Worm (Caenorhabditis elegans) whole organism, late embryonic: ENCODE data around the gene grk-2.

Source experiments
- C08G9.2 ChIP-seq: sonication (generic microtip); optimal IDR thresholded peaks from 2 replicates; lab custom pipeline; 2016; ENCODE audit warnings: mild to moderate bottlenecking, missing genetic modification characterization, moderate library complexity, missing compliant biosample characterization
- C38D4.7 ChIP-seq: fragments of 200-800 bp; sonication (Bioruptor generic); optimal IDR thresholded peaks from 2 replicates; lab custom pipeline; 2018; ENCODE audit warnings: mild to moderate bottlenecking, missing genetic modification characterization, moderate library complexity, missing compliant biosample characterization
- K02D7.2 ChIP-seq: sonication (generic microtip); optimal IDR thresholded peaks from 2 replicates; lab custom pipeline; 2017; ENCODE audit warnings: mild to moderate bottlenecking, missing genetic modification characterization, missing compliant biosample characterization
- T23F11.4 ChIP-seq: fragments of 200-800 bp; sonication (Bioruptor generic); optimal IDR thresholded peaks from 2 replicates; lab custom pipeline; 2018; ENCODE audit warnings: mild to moderate bottlenecking, missing genetic modification characterization, missing compliant biosample characterization
- ahr-1 ChIP-seq: sonication (generic microtip); optimal IDR thresholded peaks from 2 replicates; lab custom pipeline; 2016; ENCODE audit warnings: missing genetic modification characterization, missing compliant biosample characterization
- ceh-14 ChIP-seq: sonication (generic microtip); optimal IDR thresholded peaks from 2 replicates; lab custom pipeline; 2016; ENCODE audit warnings: missing genotype, missing genetic modification characterization, missing compliant biosample characterization
- ceh-18 ChIP-seq: sonication (generic microtip); optimal IDR thresholded peaks from 2 replicates; lab custom pipeline; 2016; ENCODE audit warnings: missing genetic modification characterization, missing compliant biosample characterization
- ceh-30 ChIP-seq: fragments of 150-350 bp; optimal IDR thresholded peaks from 2 replicates; lab custom pipeline; 2014; ENCODE audit warnings: missing biosample characterization, missing genetic modification characterization
- ceh-48 ChIP-seq: sonication (generic microtip); optimal IDR thresholded peaks from 2 replicates; lab custom pipeline; 2016; ENCODE audit warnings: missing genetic modification characterization, inconsistent platforms, missing compliant biosample characterization
- dmd-4 ChIP-seq: sonication (generic microtip); optimal IDR thresholded peaks from 2 replicates; lab custom pipeline; 2016; ENCODE audit warnings: borderline replicate concordance, missing genetic modification characterization, missing compliant biosample characterization
- eyg-1 ChIP-seq: sonication (generic microtip); optimal IDR thresholded peaks from 2 replicates; lab custom pipeline; 2016; ENCODE audit warnings: missing genotype, missing genetic modification characterization, missing compliant biosample characterization
- fax-1 ChIP-seq: sonication (generic microtip); optimal IDR thresholded peaks from 2 replicates; lab custom pipeline; 2016; ENCODE audit warnings: missing genotype, missing genetic modification characterization, missing compliant biosample characterization
- gmeb-2 ChIP-seq: sonication (generic microtip); optimal IDR thresholded peaks from 2 replicates; lab custom pipeline; 2016; ENCODE audit warnings: missing genetic modification characterization, inconsistent platforms, missing compliant biosample characterization
- hlh-30 ChIP-seq: sonication (generic microtip); optimal IDR thresholded peaks from 2 replicates; lab custom pipeline; 2017; ENCODE audit warnings: antibody characterized with exemption, missing genetic modification characterization, missing compliant biosample characterization; ENCODE audit not compliant: insufficient read depth
- hlh-6 ChIP-seq: sonication (generic microtip); optimal IDR thresholded peaks from 2 replicates; lab custom pipeline; 2016; ENCODE audit warnings: missing genotype, missing genetic modification characterization, missing compliant biosample characterization
- madf-2 ChIP-seq: sonication (generic microtip); optimal IDR thresholded peaks from 2 replicates; lab custom pipeline; 2017; ENCODE audit warnings: missing genetic modification characterization, missing compliant biosample characterization
- mec-3 ChIP-seq: sonication (generic microtip); optimal IDR thresholded peaks from 2 replicates; lab custom pipeline; 2016; ENCODE audit warnings: borderline replicate concordance, missing genetic modification characterization, missing compliant biosample characterization
- nfya-1 ChIP-seq: sonication (generic microtip); optimal IDR thresholded peaks from 2 replicates; lab custom pipeline; 2017; ENCODE audit warnings: missing genetic modification characterization, mild to moderate bottlenecking, missing compliant biosample characterization, antibody characterized with exemption, moderate library complexity
- nhr-11 ChIP-seq: fragments of 150-350 bp; optimal IDR thresholded peaks from 2 replicates; lab custom pipeline; 2014; ENCODE audit warnings: missing biosample characterization, missing genetic modification characterization
- nhr-232 ChIP-seq: sonication (generic microtip); optimal IDR thresholded peaks from 2 replicates; lab custom pipeline; 2016; ENCODE audit warnings: missing genetic modification characterization, missing compliant biosample characterization
- npax-4 ChIP-seq: sonication (generic microtip); optimal IDR thresholded peaks from 2 replicates; lab custom pipeline; 2016; ENCODE audit warnings: missing genetic modification characterization, missing compliant biosample characterization
- pag-3 ChIP-seq: sonication (generic microtip); optimal IDR thresholded peaks from 2 replicates; lab custom pipeline; 2016; ENCODE audit warnings: missing compliant biosample characterization, missing genetic modification characterization, borderline replicate concordance
- pax-1 ChIP-seq: fragments of 150-350 bp; optimal IDR thresholded peaks from 2 replicates; lab custom pipeline; 2014; ENCODE audit warnings: missing biosample characterization, missing genetic modification characterization
- pros-1 ChIP-seq: fragments of 150-350 bp; optimal IDR thresholded peaks from 2 replicates; lab custom pipeline; 2014; ENCODE audit warnings: missing biosample characterization, missing genetic modification reagents, missing genetic modification characterization
- ref-2 ChIP-seq: sonication (generic microtip); optimal IDR thresholded peaks from 2 replicates; lab custom pipeline; 2016; ENCODE audit warnings: missing genetic modification characterization, missing compliant biosample characterization
- rnt-1 ChIP-seq: sonication (generic microtip); optimal IDR thresholded peaks from 2 replicates; lab custom pipeline; 2016; ENCODE audit warnings: missing genetic modification characterization, missing compliant biosample characterization
- sdc-2 ChIP-seq: sonication (generic microtip); optimal IDR thresholded peaks from 2 replicates; lab custom pipeline; 2016; ENCODE audit warnings: missing genotype, missing genetic modification characterization, missing compliant biosample characterization
- syd-9 ChIP-seq: sonication (generic microtip); optimal IDR thresholded peaks from 2 replicates; lab custom pipeline; 2016; ENCODE audit warnings: mild to moderate bottlenecking, missing genetic modification characterization, moderate library complexity, missing compliant biosample characterization
- unc-86 ChIP-seq: sonication (generic microtip); optimal IDR thresholded peaks from 2 replicates; lab custom pipeline; 2016; ENCODE audit warnings: missing genetic modification characterization, missing compliant biosample characterization
- ztf-16 ChIP-seq: sonication (generic microtip); optimal IDR thresholded peaks from 2 replicates; lab custom pipeline; 2017; ENCODE audit warnings: missing genetic modification characterization, missing compliant biosample characterization

The grk-2 gene

DNA sequence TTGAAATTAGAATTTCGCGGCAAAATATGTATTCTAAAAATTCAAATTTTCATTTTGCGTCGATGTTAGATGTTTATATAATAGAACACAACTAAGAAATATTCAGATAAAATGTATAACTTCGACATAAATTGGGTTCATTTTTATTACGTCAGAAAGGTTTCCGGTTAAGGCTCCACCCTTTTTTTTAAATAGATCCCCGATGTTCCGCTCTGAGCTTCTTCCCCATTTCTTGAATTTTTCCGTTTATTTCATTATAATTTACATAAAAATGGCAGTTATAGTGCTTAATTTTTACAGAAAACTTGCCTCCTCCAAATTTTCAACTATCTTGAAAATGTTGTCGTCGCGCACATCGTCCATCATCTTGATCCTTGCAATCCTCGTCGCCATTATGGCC is 48.9 kb downstream of the grk-2 start, which contains the start of gene flp-24:
TSS of gene flp-24 (plus strand) at position 301 of the 400 bp plus-strand sequence.
- TF ChIP-seq hlh-6 (tag; lab: Kevin White, UChicago) (no peak), pros-1 (tag; lab: Kevin White, UChicago) (no peak), rnt-1 (tag; lab: Kevin White, UChicago) (no peak), gmeb-2 (tag; lab: Kevin White, UChicago) (no peak), npax-4 (tag; lab: Kevin White, UChicago) (no peak)

DNA sequence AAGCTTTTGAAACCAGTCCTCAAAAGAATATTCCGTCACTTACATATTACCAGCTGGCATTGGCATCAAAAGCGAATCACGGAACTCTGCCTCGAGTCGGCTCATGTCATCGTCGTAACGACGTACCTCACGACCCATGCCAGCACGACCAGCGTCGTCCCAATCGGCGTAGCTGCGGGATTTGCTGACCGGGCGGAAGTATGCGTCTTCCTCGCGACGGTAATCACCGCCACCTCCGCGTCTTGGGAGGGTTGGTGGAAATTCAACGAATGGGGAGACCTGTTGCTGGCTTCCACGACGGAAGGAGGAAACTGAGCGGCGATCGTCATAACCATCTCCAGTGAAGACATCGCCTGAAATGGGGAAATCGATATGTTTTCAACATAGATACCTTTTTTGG is 52.2 kb downstream of the grk-2 start:
- no peak for TF ChIP-seq ztf-16 (tag; lab: Kevin White, UChicago)
- no peak for TF ChIP-seq ref-2 (tag; lab: Kevin White, UChicago)
- no peak for TF ChIP-seq nhr-232 (tag; lab: Kevin White, UChicago)
- no peak for TF ChIP-seq ceh-14 (tag; lab: Kevin White, UChicago)
- TF ChIP-seq pax-1: no peak
- TF ChIP-seq gmeb-2 (tag; lab: Kevin White, UChicago): no peak
- TF ChIP-seq nhr-11: no peak
- no peak for TF ChIP-seq pros-1 (tag; lab: Kevin White, UChicago)
- no peak for TF ChIP-seq nfya-1
- no peak for TF ChIP-seq sdc-2 (tag; lab: Kevin White, UChicago)

DNA sequence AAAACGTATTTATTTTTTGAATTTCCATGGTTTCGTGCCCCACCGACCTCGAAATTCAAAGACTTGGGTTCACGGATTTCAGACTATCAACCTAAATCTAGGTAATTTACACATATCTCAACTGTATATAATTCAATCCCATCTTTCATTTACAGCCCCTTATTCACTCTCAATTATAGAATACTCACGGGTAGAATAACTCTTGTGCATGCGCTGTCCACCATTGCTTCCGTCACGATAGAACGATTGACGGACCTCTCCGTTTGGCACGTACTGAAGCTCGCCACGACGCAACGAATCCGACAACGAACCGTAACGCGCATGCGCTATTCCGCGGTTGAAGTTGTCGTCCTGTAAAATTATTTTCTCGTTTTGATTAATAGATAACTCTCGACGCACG is 52.8 kb downstream of the grk-2 start:
- TF ChIP-seq mec-3 (tag; lab: Kevin White, UChicago) (no peak), ceh-30 (tag; lab: Kevin White, UChicago) (no peak), syd-9 (tag; lab: Kevin White, UChicago) (no peak), hlh-6 (tag; lab: Kevin White, UChicago) (no peak), K02D7.2 (tag; lab: Kevin White, UChicago) (no peak), madf-2 (tag; lab: Kevin White, UChicago) (no peak), ceh-48 (tag; lab: Kevin White, UChicago) (no peak), hlh-30 (tag; lab: Kevin White, UChicago) (no peak), nfya-1 (no peak), unc-86 (no peak), ahr-1 (tag; lab: Kevin White, UChicago) (no peak), C08G9.2 (tag; lab: Kevin White, UChicago) (no peak), fax-1 (tag; lab: Kevin White, UChicago) (no peak), T23F11.4 (GFP tag; lab: Kevin White, UChicago) (no peak), C38D4.7 (GFP tag; lab: Kevin White, UChicago) (no peak), ceh-18 (tag; lab: Kevin White, UChicago) (no peak), eyg-1 (tag; lab: Kevin White, UChicago) (no peak), dmd-4 (tag; lab: Kevin White, UChicago) (no peak), pag-3 (tag; lab: Kevin White, UChicago) (no peak)
